Worm (Caenorhabditis elegans) whole organism, young adult: Measurements from ENCODE around the gene snx-13.

Experiments used
- F22D6.2 ChIP-seq: sonication (generic microtip); optimal IDR thresholded peaks from 2 replicates; lab custom pipeline; 2016; ENCODE audit warnings: mild to moderate bottlenecking, missing genetic modification characterization, missing compliant biosample characterization
- F23B12.7 ChIP-seq: sonication (generic microtip); optimal IDR thresholded peaks from 2 replicates; lab custom pipeline; 2017; ENCODE audit warnings: missing genetic modification characterization, mild to moderate bottlenecking, missing compliant biosample characterization, antibody characterized with exemption, moderate library complexity; ENCODE audit not compliant: insufficient read depth
- F33H1.4 ChIP-seq: fragments of 200-800 bp; sonication (Bioruptor generic); IDR thresholded peaks from 2 replicates; pipeline ENCODE4 v1.3.6; 2022; ENCODE audit warnings: missing genetic modification reagents, missing genetic modification characterization, missing compliant biosample characterization
- F57C9.4 ChIP-seq: sonication (generic microtip); optimal IDR thresholded peaks from 2 replicates; lab custom pipeline; 2017; ENCODE audit warnings: mild to moderate bottlenecking, missing genetic modification characterization, missing compliant biosample characterization
- K11D2.4 ChIP-seq: fragments of 200-800 bp; sonication (Bioruptor generic); IDR thresholded peaks from 2 replicates; pipeline ENCODE4 v1.3.6; 2022; ENCODE audit warnings: missing genetic modification reagents, missing genetic modification characterization, missing compliant biosample characterization
- T07F8.4 ChIP-seq: sonication (generic microtip); optimal IDR thresholded peaks from 2 replicates; lab custom pipeline; 2016; ENCODE audit warnings: mild to moderate bottlenecking, missing genetic modification characterization, moderate library complexity, missing compliant biosample characterization
- Y53G8AR.9 ChIP-seq: fragments of 200-800 bp; sonication (Bioruptor generic); conservative IDR thresholded peaks from 2 replicates; pipeline ENCODE4 v1.3.6; 2022; ENCODE audit warnings: missing genetic modification reagents, missing genetic modification characterization, missing compliant biosample characterization
- athp-1 ChIP-seq: sonication (generic microtip); optimal IDR thresholded peaks from 2 replicates; lab custom pipeline; 2017; ENCODE audit warnings: mild to moderate bottlenecking, missing genetic modification characterization, missing compliant biosample characterization
- bed-1 ChIP-seq: fragments of 200-800 bp; sonication (Bioruptor generic); IDR thresholded peaks from 2 replicates; pipeline ENCODE4 v1.3.6; 2022; ENCODE audit warnings: missing genetic modification reagents, missing genetic modification characterization, missing compliant biosample characterization
- ceh-27 ChIP-seq: fragments of 200-800 bp; sonication (Bioruptor generic); optimal IDR thresholded peaks from 2 replicates; lab custom pipeline; 2018; ENCODE audit warnings: mild to moderate bottlenecking, missing genetic modification characterization, moderate library complexity, missing compliant biosample characterization
- ceh-40 ChIP-seq: fragments of 200-800 bp; sonication (Bioruptor generic); IDR thresholded peaks from 2 replicates; pipeline ENCODE4 v1.3.6; 2022; ENCODE audit warnings: missing genetic modification characterization, missing compliant biosample characterization
- ceh-58 ChIP-seq: fragments of 200-800 bp; sonication (Bioruptor generic); IDR thresholded peaks from 2 replicates; pipeline ENCODE4 v1.3.6; 2022; ENCODE audit warnings: missing genetic modification characterization, missing compliant biosample characterization
- die-1 ChIP-seq: sonication (generic microtip); optimal IDR thresholded peaks from 2 replicates; lab custom pipeline; 2016; ENCODE audit warnings: missing genotype, mild to moderate bottlenecking, missing genetic modification characterization, missing compliant biosample characterization
- dox-1 ChIP-seq: fragments of 200-800 bp; sonication (Bioruptor generic); IDR thresholded peaks from 2 replicates; pipeline ENCODE4 v1.3.6; 2022; ENCODE audit warnings: missing genetic modification reagents, missing genetic modification characterization, missing compliant biosample characterization
- efl-1 ChIP-seq: fragments of 150-350 bp; optimal IDR thresholded peaks from 2 replicates; lab custom pipeline; 2014; ENCODE audit warnings: missing biosample characterization, missing genetic modification reagents, missing genetic modification characterization
- egl-18 ChIP-seq: fragments of 200-800 bp; sonication (Bioruptor generic); IDR thresholded peaks from 2 replicates; pipeline ENCODE4 v1.3.6; 2022; ENCODE audit warnings: missing genetic modification reagents, missing genetic modification characterization, missing compliant biosample characterization
- fkh-3 ChIP-seq: sonication (generic microtip); optimal IDR thresholded peaks from 2 replicates; lab custom pipeline; 2016; ENCODE audit warnings: mild to moderate bottlenecking, missing genetic modification characterization, missing compliant biosample characterization
- hlh-26 ChIP-seq: fragments of 200-800 bp; sonication (Bioruptor generic); conservative IDR thresholded peaks from 2 replicates; pipeline ENCODE4 v1.3.6; 2022; ENCODE audit warnings: missing genetic modification reagents, missing genetic modification characterization, missing compliant biosample characterization
- hmg-20 ChIP-seq: fragments of 200-800 bp; sonication (Bioruptor generic); IDR thresholded peaks from 2 replicates; pipeline ENCODE4 v1.3.6; 2022; ENCODE audit warnings: missing genetic modification reagents, missing genetic modification characterization, missing compliant biosample characterization
- hsf-1 ChIP-seq: fragments of 200-800 bp; sonication (Bioruptor generic); IDR thresholded peaks from 2 replicates; pipeline ENCODE4 v1.3.6; 2022; ENCODE audit warnings: missing genetic modification reagents, missing genetic modification characterization, missing compliant biosample characterization
- lin-26 ChIP-seq: fragments of 200-800 bp; sonication (Bioruptor generic); IDR thresholded peaks from 2 replicates; pipeline ENCODE4 v1.3.6; 2022; ENCODE audit warnings: missing genetic modification reagents, missing genetic modification characterization, missing compliant biosample characterization
- lin-35 ChIP-seq, 3 experiments: fragments of 150-350 bp in 2 of 3; sonication (generic microtip) in 1 of 3; optimal IDR thresholded peaks; 2 replicates each; lab custom pipeline; 2014 to 2018; ENCODE audit warnings: missing biosample characterization in 3 of 3, missing genetic modification characterization in 3 of 3, missing genetic modification reagents in 3 of 3
- lin-54 ChIP-seq: fragments of 200-800 bp; sonication (Bioruptor generic); optimal IDR thresholded peaks from 2 replicates; lab custom pipeline; 2018; ENCODE audit warnings: mild to moderate bottlenecking, missing genetic modification characterization, missing compliant biosample characterization
- lsy-27 ChIP-seq: sonication (generic microtip); optimal IDR thresholded peaks from 2 replicates; lab custom pipeline; 2017; ENCODE audit warnings: missing genetic modification characterization, mild to moderate bottlenecking, missing compliant biosample characterization, antibody characterized with exemption, missing genotype, borderline replicate concordance; ENCODE audit not compliant: insufficient read depth
- madf-10 ChIP-seq: sonication (generic microtip); optimal IDR thresholded peaks from 2 replicates; lab custom pipeline; 2016; ENCODE audit warnings: mild to moderate bottlenecking, missing genetic modification characterization, missing compliant biosample characterization
- madf-3 ChIP-seq: fragments of 200-800 bp; sonication (Bioruptor generic); IDR thresholded peaks from 2 replicates; pipeline ENCODE4 v1.3.6; 2022; ENCODE audit warnings: missing genetic modification reagents, missing genetic modification characterization, missing compliant biosample characterization
- mcd-1 ChIP-seq: fragments of 200-800 bp; sonication (Bioruptor generic); IDR thresholded peaks from 2 replicates; pipeline ENCODE4 v1.3.6; 2022; ENCODE audit warnings: missing genetic modification reagents, missing genetic modification characterization, missing compliant biosample characterization
- mes-4 ChIP-seq: sonication (generic microtip); optimal IDR thresholded peaks from 2 replicates; lab custom pipeline; 2016; ENCODE audit warnings: missing genotype, missing genetic modification characterization, missing compliant biosample characterization
- mxl-1 ChIP-seq: sonication (generic microtip); optimal IDR thresholded peaks from 2 replicates; lab custom pipeline; 2016; ENCODE audit warnings: missing genetic modification characterization, missing compliant biosample characterization
- nfya-2 ChIP-seq: fragments of 200-800 bp; sonication (Bioruptor generic); IDR thresholded peaks from 2 replicates; pipeline ENCODE4 v1.3.6; 2022; ENCODE audit warnings: missing genetic modification reagents, missing genetic modification characterization, missing compliant biosample characterization
- nfyb-1 ChIP-seq: fragments of 200-800 bp; sonication (Bioruptor generic); IDR thresholded peaks from 2 replicates; pipeline ENCODE4 v1.3.6; 2022; ENCODE audit warnings: missing genetic modification reagents, missing genetic modification characterization, missing compliant biosample characterization
- pbrm-1 ChIP-seq: fragments of 200-800 bp; sonication (Bioruptor generic); IDR thresholded peaks from 2 replicates; pipeline ENCODE4 v1.3.6; 2022; ENCODE audit warnings: missing genetic modification reagents, missing genetic modification characterization, missing compliant biosample characterization
- repo-1 ChIP-seq: sonication (generic microtip); optimal IDR thresholded peaks from 2 replicates; lab custom pipeline; 2017; ENCODE audit warnings: mild to moderate bottlenecking, missing genetic modification characterization, missing compliant biosample characterization
- sdz-38 ChIP-seq: sonication (generic microtip); optimal IDR thresholded peaks from 2 replicates; lab custom pipeline; 2016; ENCODE audit warnings: missing genotype, missing genetic modification characterization, missing compliant biosample characterization
- snpc-1.1 ChIP-seq: sonication (generic microtip); optimal IDR thresholded peaks from 2 replicates; lab custom pipeline; 2017; ENCODE audit warnings: missing genetic modification characterization, mild to moderate bottlenecking, missing compliant biosample characterization, antibody characterized with exemption, moderate library complexity, missing genotype, missing genetic modification reagents; ENCODE audit not compliant: insufficient read depth
- snpc-1.3 ChIP-seq: sonication (generic microtip); optimal IDR thresholded peaks from 2 replicates; lab custom pipeline; 2017; ENCODE audit warnings: missing genetic modification characterization, mild to moderate bottlenecking, missing compliant biosample characterization, antibody characterized with exemption, moderate library complexity, missing genotype, missing genetic modification reagents; ENCODE audit not compliant: insufficient read depth
- snpc-4 ChIP-seq, 5 experiments: fragments of 150-350 bp in 1 of 5; sonication (generic microtip) in 4 of 5; optimal IDR thresholded peaks; 2 replicates each; lab custom pipeline; 2014 to 2018; ENCODE audit warnings: missing genetic modification characterization in 5 of 5, missing biosample characterization in 3 of 5, antibody characterized with exemption in 2 of 5, mild to moderate bottlenecking in 2 of 5, missing compliant biosample characterization in 2 of 5, missing genotype in 2 of 5, moderate library complexity in 2 of 5, missing genetic modification reagents in 1 of 5
- tbx-9 ChIP-seq: sonication (generic microtip); optimal IDR thresholded peaks from 2 replicates; lab custom pipeline; 2016; ENCODE audit warnings: borderline replicate concordance, missing genetic modification characterization, inconsistent platforms, missing compliant biosample characterization
- ztf-18 ChIP-seq: sonication (generic microtip); optimal IDR thresholded peaks from 2 replicates; lab custom pipeline; 2016; ENCODE audit warnings: missing genotype, mild to moderate bottlenecking, missing genetic modification characterization, missing compliant biosample characterization
- ztf-25 ChIP-seq: fragments of 200-800 bp; sonication (Bioruptor generic); IDR thresholded peaks from 2 replicates; pipeline ENCODE4 v1.3.6; 2022; ENCODE audit warnings: missing genetic modification reagents, missing genetic modification characterization, missing compliant biosample characterization
- ztf-3 ChIP-seq: fragments of 200-800 bp; sonication (Bioruptor generic); optimal IDR thresholded peaks from 2 replicates; lab custom pipeline; 2018; ENCODE audit warnings: mild to moderate bottlenecking, missing genetic modification characterization, missing compliant biosample characterization

snx-13 gene

ce11 chrIV:17103615-17104014 is 16.4 kb upstream of the snx-13 start, which contains the start of gene Y116A8C.30:
Gene Y116A8C.30 (minus strand): TSS chrIV:17103715.
- TF ChIP-seq snpc-1.1 (tag; lab: Kevin White, UChicago), result no peak
- TF ChIP-seq snpc-4 (GFP tag; optimal IDR thresholded peaks at IDR 0.05; lab: Kevin White, UChicago), result no peak
- TF ChIP-seq snpc-4 (tag; optimal IDR thresholded peaks at IDR 0.05; lab: Kevin White, UChicago), result peak in 1 of 4 experiments; percentile 45

DNA sequence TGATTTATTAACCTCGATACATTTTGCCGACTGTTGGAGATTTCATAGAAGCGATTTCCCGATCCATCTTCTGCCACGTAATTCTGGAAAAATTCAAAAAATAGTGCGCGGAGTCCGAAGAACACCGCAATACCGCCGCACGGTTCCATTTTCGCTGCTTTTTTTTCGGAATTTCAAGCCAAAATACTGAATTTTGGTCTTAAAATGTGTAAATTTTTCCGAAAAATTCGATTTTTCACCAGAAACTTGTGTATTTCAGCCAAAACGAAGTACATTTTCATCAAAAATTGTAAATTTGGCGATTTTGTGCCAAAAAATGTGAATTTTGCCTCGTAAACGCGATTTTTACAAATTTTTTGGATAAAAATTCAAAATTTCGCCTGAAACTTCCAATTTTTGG is 15.9 kb upstream of the snx-13 start:
- TF ChIP-seq dox-1, result no peak
- TF ChIP-seq madf-10 (tag; lab: Kevin White, UChicago), result no peak
- no peak for TF ChIP-seq F57C9.4 (tag; lab: Kevin White, UChicago)
- no peak for TF ChIP-seq lin-26 (GFP tag; lab: Robert Waterston, UW)
- no peak for TF ChIP-seq K11D2.4 (GFP tag; lab: Robert Waterston, UW)
- TF ChIP-seq F33H1.4 (GFP tag; lab: Robert Waterston, UW), result no peak
- no peak for TF ChIP-seq ceh-40 (GFP tag; lab: Robert Waterston, UW)
- TF ChIP-seq snpc-1.3 (tag; lab: Kevin White, UChicago), result no peak
- no peak for TF ChIP-seq bed-1 (GFP tag; lab: Robert Waterston, UW)
- TF ChIP-seq mcd-1 (GFP tag; lab: Robert Waterston, UW), result no peak
- no peak for TF ChIP-seq die-1
- TF ChIP-seq T07F8.4 (tag; lab: Kevin White, UChicago), result no peak
- no peak for TF ChIP-seq F23B12.7
- no peak for TF ChIP-seq F22D6.2 (tag; lab: Kevin White, UChicago)
- TF ChIP-seq ceh-58 (GFP tag; lab: Robert Waterston, UW), result no peak
- TF ChIP-seq egl-18, result no peak
- no peak for TF ChIP-seq ztf-3 (GFP tag; lab: Kevin White, UChicago)

DNA sequence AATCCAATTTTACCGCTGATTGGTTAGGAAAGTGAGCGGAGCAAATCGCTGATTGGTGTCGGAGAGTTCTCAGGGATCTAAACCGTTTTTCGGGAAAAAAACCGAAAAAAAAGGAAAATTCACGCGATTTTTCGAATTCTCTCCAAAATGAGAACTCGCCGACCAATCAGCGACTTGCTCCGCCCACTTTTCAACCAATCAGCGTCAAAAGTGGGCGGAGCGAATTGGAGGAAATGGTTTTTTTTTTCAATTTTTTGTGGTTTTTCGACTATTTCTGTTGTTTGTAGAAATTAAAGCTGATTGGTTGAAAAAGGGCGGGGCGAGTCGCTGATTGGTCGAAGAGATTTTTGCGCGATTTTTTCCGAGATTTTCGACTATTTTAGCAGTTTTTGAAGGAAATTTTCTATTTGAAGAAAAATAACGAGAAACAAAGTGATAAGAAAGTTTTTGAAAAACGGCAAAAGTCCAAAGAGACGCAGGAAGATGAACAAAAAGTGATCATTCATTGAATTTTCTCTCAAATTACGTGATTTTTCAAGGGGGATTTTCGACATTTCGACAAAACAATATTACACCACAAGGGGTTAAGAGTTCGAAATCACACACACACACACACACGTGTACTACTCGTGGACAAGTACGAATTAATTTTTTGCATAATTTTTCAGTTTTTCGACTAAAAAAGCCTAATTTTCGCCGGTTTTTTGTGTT is 13.5 kb upstream of the snx-13 start:
- TF ChIP-seq hsf-1 (GFP tag; lab: Robert Waterston, UW) (no peak), nfyb-1 (GFP tag; lab: Robert Waterston, UW) (peak; percentile 93), mes-4 (tag; lab: Kevin White, UChicago) (no peak), ztf-18 (no peak), lsy-27 (tag; lab: Kevin White, UChicago) (no peak), athp-1 (tag; lab: Kevin White, UChicago) (no peak), pbrm-1 (GFP tag; lab: Robert Waterston, UW) (no peak), K11D2.4 (GFP tag; lab: Robert Waterston, UW) (no peak), hmg-20 (GFP tag; lab: Robert Waterston, UW) (no peak), madf-3 (GFP tag; lab: Robert Waterston, UW) (no peak), snpc-1.3 (tag; lab: Kevin White, UChicago) (no peak), nfya-2 (GFP tag; lab: Robert Waterston, UW) (0 out of 2 replicates have a peak, but pooled peaks have one; percentile 53), T07F8.4 (tag; lab: Kevin White, UChicago) (no peak)

DNA sequence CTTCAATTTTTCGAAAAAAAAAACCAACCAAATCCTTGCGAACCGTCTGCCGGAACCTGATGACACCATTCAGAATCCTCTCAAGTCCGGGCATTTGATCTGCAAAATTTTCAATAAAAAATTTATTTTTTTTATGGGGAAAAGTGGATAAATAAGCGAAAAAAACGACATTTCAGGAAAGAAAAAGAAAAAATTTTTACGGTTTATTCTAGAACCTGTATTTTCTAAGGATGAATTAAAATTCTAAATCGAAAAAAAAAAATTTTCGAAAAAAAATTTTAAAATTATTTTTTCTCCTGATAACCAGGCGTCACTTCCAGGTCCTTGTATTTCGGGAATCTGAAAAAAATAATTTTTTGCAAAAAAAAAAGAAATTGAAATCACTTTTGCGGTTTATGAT is 12.9 kb upstream of the snx-13 start, which contains the start of gene bca-2:
bca-2 (minus strand) TSS at position 101 of the 400 bp plus-strand sequence.
- TF ChIP-seq sdz-38 (tag; lab: Kevin White, UChicago) (no peak), snpc-1.3 (tag; lab: Kevin White, UChicago) (no peak), nfyb-1 (GFP tag; lab: Robert Waterston, UW) (no peak), athp-1 (tag; lab: Kevin White, UChicago) (no peak), lin-54 (GFP tag; lab: Kevin White, UChicago) (no peak), lin-35 (GFP tag; optimal IDR thresholded peaks at IDR 0.05; lab: Kevin White, UChicago) (no peak), ztf-25 (no peak), F57C9.4 (tag; lab: Kevin White, UChicago) (no peak), efl-1 (no peak), fkh-3 (no peak), tbx-9 (tag; lab: Kevin White, UChicago) (no peak), ceh-27 (GFP tag; lab: Kevin White, UChicago) (no peak), Y53G8AR.9 (GFP tag; lab: Robert Waterston, UW) (no peak), hlh-26 (GFP tag; lab: Robert Waterston, UW) (no peak), lin-26 (GFP tag; lab: Robert Waterston, UW) (no peak), mcd-1 (GFP tag; lab: Robert Waterston, UW) (no peak), repo-1 (tag; lab: Kevin White, UChicago) (no peak), mxl-1 (tag; lab: Kevin White, UChicago) (no peak)
- TF ChIP-seq, all 124 proteins: peak for 0
